Worm (Caenorhabditis elegans): ENCODE data around the gene acp-4.

DNA sequence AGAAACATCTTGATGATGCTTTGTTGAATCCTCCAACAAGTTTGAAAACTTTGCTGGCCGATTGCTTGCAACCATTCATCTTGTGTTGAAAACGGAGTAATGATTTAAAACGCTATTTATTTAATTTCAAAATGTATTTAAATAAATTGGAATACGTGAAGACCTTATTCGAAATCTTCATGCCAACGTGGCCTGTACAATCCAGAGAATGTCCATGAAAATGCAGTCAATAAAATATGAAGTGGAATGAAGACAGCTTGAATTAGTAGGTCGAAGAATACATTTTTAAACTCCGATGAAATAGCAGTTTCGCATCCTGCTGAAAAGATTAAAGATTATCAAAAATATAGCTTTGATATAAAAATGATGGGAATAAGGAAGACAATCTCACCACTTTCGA lies 19.6 kb upstream of the acp-4 start, which contains the start of gene F22B5.5:
- no peak for TF ChIP-seq lin-39 (tag; optimal IDR thresholded peaks at IDR 0.05)
- TF ChIP-seq ama-1 (optimal IDR thresholded peaks at IDR 0.05), result no peak
- no peak for TF ChIP-seq fos-1 (tag; optimal IDR thresholded peaks at IDR 0.05)
- no peak for TF ChIP-seq fkh-10 (GFP tag; optimal IDR thresholded peaks at IDR 0.05)
- no peak for TF ChIP-seq sdz-12 (GFP tag; optimal IDR thresholded peaks at IDR 0.05)
- no peak for TF ChIP-seq dve-1 (tag; optimal IDR thresholded peaks at IDR 0.05; ENCODE audit: insufficient read depth)
- TF ChIP-seq egl-27 (tag; optimal IDR thresholded peaks at IDR 0.05), result no peak
- no peak for TF ChIP-seq lin-13 (GFP tag; optimal IDR thresholded peaks at IDR 0.05)
- no peak for TF ChIP-seq madf-5 (GFP tag; IDR thresholded peaks at IDR 0.05)
- no peak for TF ChIP-seq nhr-76 (tag; optimal IDR thresholded peaks at IDR 0.05)
- no peak for TF ChIP-seq nhr-10 (tag; optimal IDR thresholded peaks at IDR 0.05)
- no peak for TF ChIP-seq aha-1 (tag)
